Worm (Caenorhabditis elegans) whole organism, mixed stage, embryonic: ENCODE measurements around the gene ZK287.9.

Experiments used
- M03D4.4 ChIP-seq: sonication (generic microtip); optimal IDR thresholded peaks from 2 replicates; lab custom pipeline; 2017; ENCODE audit warnings: mild to moderate bottlenecking, missing genetic modification characterization, missing compliant biosample characterization
- blmp-1 ChIP-seq: fragments of 150-350 bp; optimal IDR thresholded peaks from 2 replicates; lab custom pipeline; 2014; ENCODE audit warnings: missing biosample characterization, missing genetic modification characterization
- ceh-43 ChIP-seq: fragments of 200-800 bp; sonication (Bioruptor generic); optimal IDR thresholded peaks from 2 replicates; lab custom pipeline; 2018; ENCODE audit warnings: mild to moderate bottlenecking, missing genetic modification characterization, moderate library complexity, missing compliant biosample characterization
- elt-1 ChIP-seq: sonication (generic microtip); optimal IDR thresholded peaks from 2 replicates; lab custom pipeline; 2017; ENCODE audit warnings: missing genetic modification characterization, mild to moderate bottlenecking, missing compliant biosample characterization, antibody characterized with exemption, moderate library complexity, borderline replicate concordance; ENCODE audit not compliant: insufficient read depth
- hlh-1 ChIP-seq: fragments of 150-350 bp; optimal IDR thresholded peaks from 2 replicates; lab custom pipeline; 2014; ENCODE audit warnings: missing biosample characterization, missing genetic modification reagents, missing genetic modification characterization
- lin-13 ChIP-seq: fragments of 150-350 bp; optimal IDR thresholded peaks from 2 replicates; lab custom pipeline; 2014; ENCODE audit warnings: missing biosample characterization, missing genetic modification characterization
- lsy-2 ChIP-seq: fragments of 150-350 bp; optimal IDR thresholded peaks from 2 replicates; lab custom pipeline; 2014; ENCODE audit warnings: missing biosample characterization, missing genetic modification characterization
- mab-5 ChIP-seq: fragments of 150-350 bp; optimal IDR thresholded peaks from 2 replicates; lab custom pipeline; 2014; ENCODE audit warnings: missing biosample characterization, missing genetic modification characterization
- mep-1 ChIP-seq: fragments of 150-350 bp; optimal IDR thresholded peaks from 2 replicates; lab custom pipeline; 2017; ENCODE audit warnings: missing biosample characterization, missing genetic modification reagents, missing genetic modification characterization, inconsistent platforms
- nhr-237 ChIP-seq: fragments of 150-350 bp; optimal IDR thresholded peaks from 2 replicates; lab custom pipeline; 2014; ENCODE audit warnings: missing biosample characterization, missing genetic modification characterization
- nhr-28 ChIP-seq: fragments of 150-350 bp; optimal IDR thresholded peaks from 2 replicates; lab custom pipeline; 2014; ENCODE audit warnings: missing biosample characterization, missing genetic modification characterization
- snpc-4 ChIP-seq: fragments of 150-350 bp; optimal IDR thresholded peaks from 2 replicates; lab custom pipeline; 2014; ENCODE audit warnings: missing biosample characterization, missing genetic modification characterization
- unc-62 ChIP-seq: fragments of 150-350 bp; optimal IDR thresholded peaks from 2 replicates; lab custom pipeline; 2014; ENCODE audit warnings: missing biosample characterization, missing genetic modification reagents, missing genetic modification characterization
- ztf-11 ChIP-seq: fragments of 150-350 bp; optimal IDR thresholded peaks from 2 replicates; lab custom pipeline; 2014; ENCODE audit warnings: missing biosample characterization, missing genetic modification characterization

- TF ChIP-seq lsy-2 (tag; lab: Kevin White, UChicago) (no peak), nhr-237 (tag; lab: Kevin White, UChicago) (no peak), hlh-1 (no peak), blmp-1 (tag; lab: Kevin White, UChicago) (no peak), lin-13 (tag; lab: Kevin White, UChicago) (no peak), nhr-28 (tag; lab: Kevin White, UChicago) (no peak), M03D4.4 (tag; lab: Kevin White, UChicago) (no peak), ztf-11 (tag; lab: Kevin White, UChicago) (no peak), snpc-4 (tag; lab: Kevin White, UChicago) (no peak), ceh-43 (GFP tag; lab: Kevin White, UChicago) (no peak), unc-62 (GFP tag; lab: Kevin White, UChicago) (no peak), mep-1 (no peak), elt-1 (tag; lab: Kevin White, UChicago) (no peak), mab-5 (tag; lab: Kevin White, UChicago) (no peak)
These were observed 32.0 kb downstream of the ZK287.9 start for ce11 chrV:9711174-9711573.
